Worm (Caenorhabditis elegans) whole organism, L4 larva: ENCODE measurements around the gene mrps-34.
A peak's percentile ranks its signal among the peaks of the same experiment; 100 is the strongest.

Experiments
- D1046.2 ChIP-seq: fragments of 200-800 bp; sonication (Bioruptor generic); IDR thresholded peaks from 2 replicates; pipeline ENCODE4 v1.3.6; 2022; ENCODE audit warnings: missing genetic modification characterization, missing compliant biosample characterization
- F10B5.3 ChIP-seq: sonication (generic microtip); optimal IDR thresholded peaks from 2 replicates; lab custom pipeline; 2016; ENCODE audit warnings: mild to moderate bottlenecking, missing genetic modification characterization, missing compliant biosample characterization
- F26F4.8 ChIP-seq: fragments of 200-800 bp; sonication (Bioruptor generic); conservative IDR thresholded peaks from 2 replicates; pipeline ENCODE4 v1.3.6; 2022; ENCODE audit warnings: missing genetic modification characterization, missing compliant biosample characterization
- F49E8.2 ChIP-seq: sonication (generic microtip); optimal IDR thresholded peaks from 2 replicates; lab custom pipeline; 2016; ENCODE audit warnings: missing compliant biosample characterization, mild to moderate bottlenecking, missing genetic modification characterization, borderline replicate concordance
- R02D3.7 ChIP-seq: fragments of 150-350 bp; sonication (generic microtip); optimal IDR thresholded peaks from 3 replicates; lab custom pipeline; 2014; ENCODE audit warnings: missing biosample characterization, missing genetic modification characterization
- T26A8.4 ChIP-seq: fragments of 200-800 bp; sonication (Bioruptor generic); IDR thresholded peaks from 2 replicates; pipeline ENCODE4 v1.3.6; 2022; ENCODE audit warnings: missing genetic modification characterization, missing compliant biosample characterization
- Y48G9A.11 ChIP-seq: fragments of 200-800 bp; sonication (Bioruptor generic); IDR thresholded peaks from 2 replicates; pipeline ENCODE4 v1.3.6; 2022; ENCODE audit warnings: missing genetic modification reagents, missing genetic modification characterization, missing compliant biosample characterization
- Y75B8A.6 ChIP-seq: fragments of 200-800 bp; sonication (Bioruptor generic); IDR thresholded peaks from 2 replicates; pipeline ENCODE4 v1.3.6; 2022; ENCODE audit warnings: missing genetic modification reagents, missing genetic modification characterization, missing compliant biosample characterization
- ZK546.5 ChIP-seq, 2 experiments: sonication (generic microtip); optimal IDR thresholded peaks; 2 replicates each; lab custom pipeline; 2017; ENCODE audit warnings: missing biosample characterization in 2 of 2, missing genetic modification characterization in 2 of 2
- aha-1 ChIP-seq: fragments of 150-350 bp; peaks from one replicate; lab custom pipeline; 2014; ENCODE audit warnings: missing biosample characterization, missing genetic modification characterization
- ceh-28 ChIP-seq: fragments of 150-350 bp; optimal IDR thresholded peaks from 2 replicates; lab custom pipeline; 2014; ENCODE audit warnings: missing biosample characterization, missing genetic modification reagents, missing genetic modification characterization
- ceh-44 ChIP-seq: fragments of 200-800 bp; sonication (Bioruptor generic); IDR thresholded peaks from 2 replicates; pipeline ENCODE4 v1.3.6; 2022; ENCODE audit warnings: missing genetic modification reagents, missing genetic modification characterization, missing compliant biosample characterization
- ceh-62 ChIP-seq: sonication (generic microtip); optimal IDR thresholded peaks from 2 replicates; lab custom pipeline; 2017; ENCODE audit warnings: missing biosample characterization, missing genetic modification characterization
- ceh-82 ChIP-seq: sonication (generic microtip); optimal IDR thresholded peaks from 2 replicates; lab custom pipeline; 2017; ENCODE audit warnings: missing biosample characterization, missing genetic modification characterization
- ces-1 ChIP-seq: fragments of 150-350 bp; sonication (generic microtip); optimal IDR thresholded peaks from 4 replicates; lab custom pipeline; 2014; ENCODE audit warnings: missing biosample characterization, missing genetic modification reagents, missing genetic modification characterization
- cey-2 ChIP-seq: sonication (generic microtip); optimal IDR thresholded peaks from 3 replicates; lab custom pipeline; 2017; ENCODE audit warnings: missing genetic modification characterization, mild to moderate bottlenecking, missing compliant biosample characterization, antibody characterized with exemption, borderline replicate concordance; ENCODE audit not compliant: insufficient read depth
- ctbp-1 ChIP-seq: fragments of 200-800 bp; sonication (Bioruptor generic); IDR thresholded peaks from 2 replicates; pipeline ENCODE4 v1.3.6; 2022; ENCODE audit warnings: missing genetic modification reagents, missing genetic modification characterization, missing compliant biosample characterization
- daf-19 ChIP-seq: fragments of 200-800 bp; sonication (Bioruptor generic); conservative IDR thresholded peaks from 2 replicates; pipeline ENCODE4 v1.3.6; 2022; ENCODE audit warnings: missing genetic modification characterization, missing compliant biosample characterization
- daf-8 ChIP-seq: fragments of 200-800 bp; sonication (Bioruptor generic); IDR thresholded peaks from 2 replicates; pipeline ENCODE4 v1.3.6; 2022; ENCODE audit warnings: missing genetic modification characterization, missing compliant biosample characterization
- dmd-8 ChIP-seq: fragments of 200-800 bp; sonication (Bioruptor generic); IDR thresholded peaks from 2 replicates; pipeline ENCODE4 v1.3.6; 2022; ENCODE audit warnings: missing genetic modification characterization, missing compliant biosample characterization
- dpl-1 ChIP-seq: fragments of 150-350 bp; optimal IDR thresholded peaks from 2 replicates; lab custom pipeline; 2014; ENCODE audit warnings: missing biosample characterization, missing genetic modification reagents, missing genetic modification characterization
- duxl-1 ChIP-seq: sonication (generic microtip); optimal IDR thresholded peaks from 2 replicates; lab custom pipeline; 2016; ENCODE audit warnings: mild to moderate bottlenecking, missing genetic modification characterization, moderate library complexity, missing compliant biosample characterization; ENCODE audit not compliant: poor library complexity
- egl-27 ChIP-seq: sonication (generic microtip); optimal IDR thresholded peaks from 3 replicates; lab custom pipeline; 2017; ENCODE audit warnings: missing biosample characterization, missing genetic modification reagents, missing genetic modification characterization
- fos-1 ChIP-seq: fragments of 150-350 bp; optimal IDR thresholded peaks from 2 replicates; lab custom pipeline; 2014; ENCODE audit warnings: missing biosample characterization, missing genetic modification characterization
- hlh-11 ChIP-seq: fragments of 200-800 bp; sonication (Bioruptor generic); optimal IDR thresholded peaks from 2 replicates; lab custom pipeline; 2018; ENCODE audit warnings: mild to moderate bottlenecking, missing genetic modification characterization, missing compliant biosample characterization
- hmg-1.1 ChIP-seq: fragments of 200-800 bp; sonication (Bioruptor generic); IDR thresholded peaks from 2 replicates; pipeline ENCODE4 v1.3.6; 2022; ENCODE audit warnings: missing genetic modification reagents, missing genetic modification characterization, missing compliant biosample characterization
- jun-1 ChIP-seq: fragments of 150-350 bp; optimal IDR thresholded peaks from 2 replicates; lab custom pipeline; 2014; ENCODE audit warnings: missing biosample characterization, missing genetic modification reagents, missing genetic modification characterization
- lim-7 ChIP-seq: fragments of 200-800 bp; sonication (Bioruptor generic); IDR thresholded peaks from 2 replicates; pipeline ENCODE4 v1.3.6; 2022; ENCODE audit warnings: missing genetic modification characterization, missing compliant biosample characterization
- lin-1 ChIP-seq: fragments of 200-800 bp; sonication (Bioruptor generic); IDR thresholded peaks from 2 replicates; pipeline ENCODE4 v1.3.6; 2022; ENCODE audit warnings: missing genetic modification reagents, missing genetic modification characterization, missing compliant biosample characterization
- lin-15B ChIP-seq: fragments of 150-350 bp; sonication (generic microtip); optimal IDR thresholded peaks from 3 replicates; lab custom pipeline; 2014; ENCODE audit warnings: missing biosample characterization, missing genetic modification characterization
- lir-3 ChIP-seq: sonication (generic microtip); optimal IDR thresholded peaks from 2 replicates; lab custom pipeline; 2016; ENCODE audit warnings: mild to moderate bottlenecking, missing genetic modification characterization, missing compliant biosample characterization
- madf-9 ChIP-seq: fragments of 200-800 bp; sonication (Bioruptor generic); conservative IDR thresholded peaks from 2 replicates; pipeline ENCODE4 v1.3.6; 2022; ENCODE audit warnings: missing genetic modification reagents, missing genetic modification characterization, missing compliant biosample characterization
- mdt-29 ChIP-seq: fragments of 200-800 bp; sonication (Bioruptor generic); IDR thresholded peaks from 2 replicates; pipeline ENCODE4 v1.3.6; 2022; ENCODE audit warnings: missing genetic modification reagents, missing genetic modification characterization, missing compliant biosample characterization
- mep-1 ChIP-seq: fragments of 150-350 bp; sonication (generic microtip); optimal IDR thresholded peaks from 3 replicates; lab custom pipeline; 2014; ENCODE audit warnings: missing biosample characterization, missing genetic modification characterization
- mxl-3 ChIP-seq: fragments of 200-800 bp; sonication (Bioruptor generic); optimal IDR thresholded peaks from 2 replicates; lab custom pipeline; 2018; ENCODE audit warnings: mild to moderate bottlenecking, missing genetic modification characterization, missing compliant biosample characterization
- nhr-11 ChIP-seq: fragments of 150-350 bp; optimal IDR thresholded peaks from 2 replicates; lab custom pipeline; 2014; ENCODE audit warnings: missing biosample characterization, missing genetic modification characterization
- nhr-111 ChIP-seq: fragments of 200-800 bp; sonication (Bioruptor generic); optimal IDR thresholded peaks from 2 replicates; lab custom pipeline; 2018; ENCODE audit warnings: mild to moderate bottlenecking, missing genetic modification characterization, missing compliant biosample characterization
- nhr-237 ChIP-seq: sonication (generic microtip); optimal IDR thresholded peaks from 2 replicates; lab custom pipeline; 2017; ENCODE audit warnings: missing biosample characterization, missing genetic modification characterization
- nhr-25 ChIP-seq: sonication (generic microtip); optimal IDR thresholded peaks from 2 replicates; lab custom pipeline; 2017; ENCODE audit warnings: missing genetic modification characterization, mild to moderate bottlenecking, missing compliant biosample characterization, antibody characterized with exemption, moderate library complexity, borderline replicate concordance; ENCODE audit not compliant: insufficient read depth
- nhr-42 ChIP-seq: fragments of 200-800 bp; sonication (Bioruptor generic); IDR thresholded peaks from 2 replicates; pipeline ENCODE4 v1.3.6; 2022; ENCODE audit warnings: missing genetic modification characterization, missing compliant biosample characterization
- nhr-77 ChIP-seq: fragments of 150-350 bp; optimal IDR thresholded peaks from 2 replicates; lab custom pipeline; 2014; ENCODE audit warnings: missing biosample characterization, missing genetic modification characterization
- php-3 ChIP-seq: fragments of 200-800 bp; sonication (Bioruptor generic); IDR thresholded peaks from 2 replicates; pipeline ENCODE4 v1.3.6; 2022; ENCODE audit warnings: missing genetic modification reagents, missing genetic modification characterization, missing compliant biosample characterization
- sdz-12 ChIP-seq: fragments of 200-800 bp; sonication (Bioruptor generic); optimal IDR thresholded peaks from 2 replicates; lab custom pipeline; 2018; ENCODE audit warnings: mild to moderate bottlenecking, missing genetic modification characterization, missing compliant biosample characterization
- set-16 ChIP-seq: fragments of 200-800 bp; sonication (Bioruptor generic); IDR thresholded peaks from 2 replicates; pipeline ENCODE4 v1.3.6; 2022; ENCODE audit warnings: missing genetic modification reagents, missing genetic modification characterization, missing compliant biosample characterization
- snpc-1.2 ChIP-seq: fragments of 200-800 bp; sonication (Bioruptor generic); IDR thresholded peaks from 2 replicates; pipeline ENCODE4 v1.3.6; 2022; ENCODE audit warnings: missing genetic modification reagents, missing genetic modification characterization, missing compliant biosample characterization
- snpc-4 ChIP-seq: fragments of 150-350 bp; optimal IDR thresholded peaks from 2 replicates; lab custom pipeline; 2014; ENCODE audit warnings: missing biosample characterization, missing genetic modification characterization
- unc-130 ChIP-seq: sonication (generic microtip); optimal IDR thresholded peaks from 2 replicates; lab custom pipeline; 2016; ENCODE audit warnings: missing genetic modification reagents, missing genetic modification characterization, missing compliant biosample characterization
- unc-62 ChIP-seq, 3 experiments: fragments of 150-350 bp in 1 of 3; sonication (generic microtip); optimal IDR thresholded peaks in 2 of 3; peaks in 1 of 3; 1 replicate in 1 of 3; 2 replicates in 2 of 3; lab custom pipeline; 2014 to 2017; ENCODE audit warnings: missing biosample characterization in 3 of 3, missing genetic modification characterization in 3 of 3, missing genetic modification reagents in 3 of 3, missing genotype in 1 of 3
- zag-1 ChIP-seq: fragments of 150-350 bp; optimal IDR thresholded peaks from 2 replicates; lab custom pipeline; 2014; ENCODE audit warnings: missing biosample characterization, missing genetic modification characterization
- zfp-2 ChIP-seq: sonication (generic microtip); optimal IDR thresholded peaks from 2 replicates; lab custom pipeline; 2016; ENCODE audit warnings: mild to moderate bottlenecking, missing genetic modification characterization, missing compliant biosample characterization
- zfp-3 ChIP-seq: fragments of 200-800 bp; sonication (Bioruptor generic); conservative IDR thresholded peaks from 2 replicates; pipeline ENCODE4 v1.3.6; 2022; ENCODE audit warnings: missing genetic modification reagents, missing genetic modification characterization, missing compliant biosample characterization
- zip-11 ChIP-seq: fragments of 200-800 bp; sonication (Bioruptor generic); IDR thresholded peaks from 2 replicates; pipeline ENCODE4 v1.3.6; 2022; ENCODE audit warnings: missing genetic modification characterization, missing compliant biosample characterization

Gene mrps-34

ce11 chrIII:4504358-4504757, 37.9 kb downstream of the mrps-34 start (continued):
- TF ChIP-seq ceh-28 (tag; lab: Kevin White, UChicago): no peak
- peak; percentile 96 for TF ChIP-seq aha-1 (tag; lab: Kevin White, UChicago)
- TF ChIP-seq snpc-4 (tag; lab: Kevin White, UChicago): no peak
- TF ChIP-seq ces-1 (GFP tag; lab: Kevin White, UChicago): no peak
- no peak for TF ChIP-seq Y48G9A.11 (GFP tag; lab: Robert Waterston, UW)
- TF ChIP-seq dpl-1 (GFP tag; lab: Kevin White, UChicago): no peak
- TF ChIP-seq Y75B8A.6: no peak
- no peak for TF ChIP-seq php-3 (GFP tag; lab: Robert Waterston, UW)
- no peak for TF ChIP-seq unc-62 (GFP tag; optimal IDR thresholded peaks at IDR 0.05 in 1 of 2; lab: Kevin White, UChicago)
- no peak for TF ChIP-seq unc-62 (tag; optimal IDR thresholded peaks at IDR 0.05; lab: Kevin White, UChicago)
- TF ChIP-seq ctbp-1 (GFP tag; lab: Robert Waterston, UW): no peak
- no peak for TF ChIP-seq lir-3 (tag; lab: Kevin White, UChicago)
- no peak for TF ChIP-seq dmd-8 (GFP tag; lab: Robert Waterston, UW)
- no peak for TF ChIP-seq ZK546.5 (tag; optimal IDR thresholded peaks at IDR 0.05; lab: Kevin White, UChicago)
- no peak for TF ChIP-seq D1046.2 (GFP tag; lab: Robert Waterston, UW)
- no peak for TF ChIP-seq zag-1 (tag; lab: Kevin White, UChicago)
- no peak for TF ChIP-seq nhr-42 (GFP tag; lab: Robert Waterston, UW)
- peak; percentile 49 for TF ChIP-seq nhr-11
- TF ChIP-seq fos-1 (tag; lab: Kevin White, UChicago): no peak
- TF ChIP-seq duxl-1: no peak
- no peak for TF ChIP-seq unc-130 (GFP tag; lab: Kevin White, UChicago)
- TF ChIP-seq daf-8: no peak
- no peak for TF ChIP-seq nhr-237 (tag; lab: Kevin White, UChicago)
- no peak for TF ChIP-seq nhr-77 (tag; lab: Kevin White, UChicago)
- TF ChIP-seq zfp-3: no peak
- TF ChIP-seq daf-19: no peak
- no peak for TF ChIP-seq T26A8.4 (GFP tag; lab: Robert Waterston, UW)
- TF ChIP-seq jun-1 (tag; lab: Kevin White, UChicago): no peak
- TF ChIP-seq mxl-3: peak; percentile 3
- TF ChIP-seq mep-1: peak; percentile 68
- no peak for TF ChIP-seq set-16 (GFP tag; lab: Robert Waterston, UW)
- no peak for TF ChIP-seq F49E8.2
- no peak for TF ChIP-seq R02D3.7 (tag; lab: Kevin White, UChicago)
- no peak for TF ChIP-seq nhr-25 (tag; lab: Kevin White, UChicago)
- TF ChIP-seq hlh-11 (tag; lab: Kevin White, UChicago): peak; percentile 51
- TF ChIP-seq hmg-1.1 (GFP tag; lab: Robert Waterston, UW): peak; percentile 47
- no peak for TF ChIP-seq mdt-29 (GFP tag; lab: Robert Waterston, UW)
- TF ChIP-seq egl-27 (tag; lab: Kevin White, UChicago): no peak
- TF ChIP-seq F26F4.8 (GFP tag; lab: Robert Waterston, UW): no peak
- no peak for TF ChIP-seq ceh-82
- TF ChIP-seq ceh-44 (GFP tag; lab: Robert Waterston, UW): no peak
- TF ChIP-seq zip-11: no peak
- no peak for TF ChIP-seq sdz-12 (GFP tag; lab: Kevin White, UChicago)
- TF ChIP-seq zfp-2 (tag; lab: Kevin White, UChicago): no peak
- no peak for TF ChIP-seq snpc-1.2
- TF ChIP-seq lim-7 (GFP tag; lab: Robert Waterston, UW): no peak
- no peak for TF ChIP-seq cey-2 (tag; lab: Kevin White, UChicago)
- no peak for TF ChIP-seq lin-15B (tag; lab: Kevin White, UChicago)
- TF ChIP-seq F10B5.3: no peak
- no peak for TF ChIP-seq ceh-62 (tag; lab: Kevin White, UChicago)
- no peak for TF ChIP-seq lin-1 (GFP tag; lab: Robert Waterston, UW)
- TF ChIP-seq madf-9: no peak
- no peak for TF ChIP-seq nhr-111 (GFP tag; lab: Kevin White, UChicago)
